Fruit fly (Drosophila melanogaster) whole organism, pupa: ENCODE results near the gene Spn28Da.

Experiments
- CG10348 ChIP-seq: fragments of 200-800 bp; sonication (Bioruptor generic); IDR thresholded peaks from 2 replicates; pipeline ENCODE4 v1.3.6; 2022; ENCODE audit warnings: missing biosample characterization, missing genetic modification characterization
- CG12605 ChIP-seq: fragments of 200-800 bp; sonication (Bioruptor generic); IDR thresholded peaks from 2 replicates; pipeline ENCODE4 v1.3.6; 2022; ENCODE audit warnings: missing biosample characterization, missing genetic modification characterization
- CG14655 ChIP-seq: fragments of 200-800 bp; sonication (Bioruptor generic); optimal IDR thresholded peaks from 3 replicates; lab custom pipeline; 2017; ENCODE audit warnings: mild to moderate bottlenecking, missing biosample characterization, missing genetic modification reagents, missing genetic modification characterization
- CG17806 ChIP-seq: fragments of 200-800 bp; sonication (Bioruptor generic); optimal IDR thresholded peaks from 2 replicates; lab custom pipeline; 2018; ENCODE audit warnings: missing biosample characterization, mild to moderate bottlenecking, missing genetic modification characterization, moderate library complexity
- CG32121 ChIP-seq: fragments of 200-800 bp; sonication (Bioruptor generic); IDR thresholded peaks from 2 replicates; pipeline ENCODE4 v1.3.6; 2022; ENCODE audit warnings: missing biosample characterization, missing genetic modification characterization
- D1 ChIP-seq: fragments of 200-800 bp; sonication (Bioruptor generic); optimal IDR thresholded peaks from 2 replicates; lab custom pipeline; 2018; ENCODE audit warnings: missing biosample characterization, mild to moderate bottlenecking, missing genetic modification characterization, moderate library complexity
- EcR ChIP-seq: fragments of 200-800 bp; sonication (Bioruptor generic); optimal IDR thresholded peaks from 3 replicates; lab custom pipeline; 2019; ENCODE audit warnings: missing biosample characterization, missing genetic modification characterization, mild to moderate bottlenecking, moderate library complexity, missing genetic modification reagents
- Ets98B ChIP-seq: fragments of 200-800 bp; sonication (Bioruptor generic); IDR thresholded peaks from 2 replicates; pipeline ENCODE4 v1.3.6; 2022; ENCODE audit warnings: missing biosample characterization, missing genetic modification characterization
- fd96Ca ChIP-seq: fragments of 200-800 bp; sonication (Bioruptor generic); IDR thresholded peaks from 3 replicates; pipeline ENCODE4 v1.3.6; 2022; ENCODE audit warnings: missing biosample characterization, missing genetic modification characterization

dm6 chr2L:7926288-7927061, 37.5 kb upstream of the Spn28Da start:
- no peak for TF ChIP-seq D1 (tag; lab: Kevin White, UChicago)
- TF ChIP-seq CG12605 (GFP tag; lab: Robert Waterston, UW) = peak; percentile 83
- peak; percentile 24; the same call in 2 of the 3 replicates for TF ChIP-seq fd96Ca (GFP tag; lab: Robert Waterston, UW)
- no peak for TF ChIP-seq EcR
- peak; percentile 45 for TF ChIP-seq CG32121
- TF ChIP-seq CG14655 (GFP tag; lab: Kevin White, UChicago) = peak; percentile 69
- TF ChIP-seq CG17806 (tag; lab: Kevin White, UChicago) = peak; percentile 21
- TF ChIP-seq Ets98B (GFP tag; lab: Robert Waterston, UW) = peak; percentile 20
- TF ChIP-seq CG10348 (GFP tag; lab: Robert Waterston, UW) = no peak
